Worm (Caenorhabditis elegans): ENCODE measurements around the gene ddi-1.
A peak's percentile ranks its signal among the peaks of the same experiment; 100 is the strongest.

ddi-1 gene

DNA sequence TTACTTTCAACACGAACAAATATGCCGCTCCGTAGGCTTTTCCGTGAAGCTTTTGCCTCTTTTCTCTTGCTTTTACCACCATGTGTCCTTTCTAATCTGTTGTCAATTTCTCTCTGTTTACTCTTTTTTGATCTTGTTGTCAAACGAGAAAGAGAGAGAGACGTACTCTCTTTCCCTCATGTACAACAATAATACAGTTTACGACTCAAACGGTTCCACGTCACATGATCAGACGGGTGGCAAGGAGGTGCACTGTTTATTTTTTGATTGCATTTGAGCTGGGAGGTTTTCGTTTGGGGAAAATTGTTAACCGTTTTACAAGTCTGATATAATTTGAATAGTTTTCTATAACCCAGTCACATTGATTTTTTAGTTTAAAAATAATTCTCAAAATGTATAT, 21.8 kb upstream of the ddi-1 start:
- TF ChIP-seq pha-4 (tag; optimal IDR thresholded peaks at IDR 0.05) (peak; percentile 86), F57A8.1 (GFP tag; optimal IDR thresholded peaks at IDR 0.05) (no peak), madf-8 (GFP tag; conservative IDR thresholded peaks at IDR 0.05) (no peak), rpc-1 (optimal IDR thresholded peaks at IDR 0.05) (no peak), rpc-1 (tag; optimal IDR thresholded peaks at IDR 0.05) (no peak)

DNA sequence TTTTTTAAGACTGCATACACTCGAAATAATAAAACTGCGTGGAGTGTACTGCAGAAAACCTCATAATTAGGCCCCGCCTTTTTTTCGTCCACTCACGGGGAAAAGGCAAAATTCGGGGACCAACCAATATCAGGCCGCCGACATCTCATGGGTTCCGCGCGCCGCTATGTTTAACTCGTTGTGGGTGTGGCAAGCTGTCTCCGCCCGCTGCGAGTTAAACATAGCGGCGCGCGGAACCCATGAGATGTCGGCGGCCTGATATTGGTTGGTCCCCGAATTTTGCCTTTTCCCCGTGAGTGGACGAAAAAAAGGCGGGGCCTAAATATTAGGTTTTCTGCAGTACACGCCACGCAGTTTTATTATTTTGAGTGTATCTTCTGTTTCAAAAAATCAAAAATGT, 21.4 kb upstream of the ddi-1 start:
- TF ChIP-seq snpc-3.4 (tag; optimal IDR thresholded peaks at IDR 0.05) = peak; percentile 2
- peak; percentile 81 for TF ChIP-seq snpc-1.1 (tag; optimal IDR thresholded peaks at IDR 0.05; ENCODE audit: insufficient read depth)
- peak; percentile 74 for TF ChIP-seq snpc-4 (GFP tag; optimal IDR thresholded peaks at IDR 0.05)
- peak; percentile 67 to 96 (median 90) for TF ChIP-seq snpc-4 (tag; optimal IDR thresholded peaks at IDR 0.05)

DNA sequence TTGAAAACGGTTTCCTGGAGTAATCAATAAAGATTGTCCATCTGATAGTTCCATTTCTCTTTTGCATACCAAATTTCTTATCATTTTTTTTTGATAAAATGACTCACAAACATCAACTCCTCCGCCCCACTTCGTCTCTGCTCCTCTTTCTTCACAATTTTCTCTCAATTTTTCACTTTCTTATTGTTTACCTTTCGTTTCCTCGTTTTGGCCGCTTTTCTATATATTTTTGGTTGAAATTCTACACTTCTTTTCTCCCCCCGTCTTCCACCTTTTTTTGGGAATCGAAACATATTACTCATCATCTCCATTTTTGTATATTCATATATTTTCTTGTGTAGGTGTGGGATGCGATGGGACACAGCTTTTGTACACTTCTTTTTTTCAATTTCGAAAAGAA, 19.9 kb upstream of the ddi-1 start:
- TF ChIP-seq madf-8 (GFP tag; conservative IDR thresholded peaks at IDR 0.05) (no peak), somi-1 (GFP tag; optimal IDR thresholded peaks at IDR 0.05) (no peak), nhr-80 (tag; optimal IDR thresholded peaks at IDR 0.05) (peak; percentile 65), F23B12.7 (tag; optimal IDR thresholded peaks at IDR 0.05; ENCODE audit: insufficient read depth) (no peak), madf-10 (tag; optimal IDR thresholded peaks at IDR 0.05) (no peak)

DNA sequence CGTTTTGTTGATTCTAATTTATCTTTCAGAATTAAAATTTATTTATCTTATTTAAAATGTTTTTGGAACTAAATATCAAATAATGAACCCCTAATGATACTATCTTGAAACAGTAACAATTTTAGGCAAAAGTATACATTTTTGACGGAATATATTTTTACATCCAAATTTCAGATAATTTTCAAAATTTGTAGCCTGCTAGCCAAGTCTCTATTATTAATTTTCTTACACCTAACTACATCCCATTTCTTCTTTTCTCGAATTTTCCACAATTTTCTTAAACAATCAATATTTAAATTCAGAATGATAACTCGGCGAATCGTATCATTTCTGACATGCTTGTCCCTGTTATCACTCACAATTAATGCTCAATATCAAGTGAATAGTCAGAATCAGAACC, 16.2 kb upstream of the ddi-1 start, which contains the start of gene pqn-89:
pqn-89 (plus strand) TSS at position 301 of the 400 bp plus-strand sequence.
- no peak for TF ChIP-seq lin-35 (GFP tag; optimal IDR thresholded peaks at IDR 0.05)
- no peak for TF ChIP-seq K12H6.12 (tag; optimal IDR thresholded peaks at IDR 0.05)
- no peak for TF ChIP-seq hmg-1.2 (GFP tag; IDR thresholded peaks at IDR 0.05)
- no peak for TF ChIP-seq rec-8 (tag; optimal IDR thresholded peaks at IDR 0.05)
- TF ChIP-seq D2030.7 (GFP tag; IDR thresholded peaks at IDR 0.05) = no peak
- TF ChIP-seq F33H1.4 (GFP tag; IDR thresholded peaks at IDR 0.05) = no peak
- TF ChIP-seq ceh-100 (GFP tag; IDR thresholded peaks at IDR 0.05) = no peak
- no peak for TF ChIP-seq tlf-1 (GFP tag; optimal IDR thresholded peaks at IDR 0.05)
- TF ChIP-seq ZK185.1 (tag; optimal IDR thresholded peaks at IDR 0.05; ENCODE audit: poor library complexity, severe bottlenecking) = no peak
- TF ChIP-seq ztf-22 (GFP tag; optimal IDR thresholded peaks at IDR 0.05) = no peak
- TF ChIP-seq lsy-27 (tag; optimal IDR thresholded peaks at IDR 0.05; ENCODE audit: borderline replicate concordance, insufficient read depth) = no peak
- TF ChIP-seq lin-26 (GFP tag; IDR thresholded peaks at IDR 0.05) = no peak
- no peak for TF ChIP-seq lir-1 (GFP tag; conservative IDR thresholded peaks at IDR 0.05)
- no peak for TF ChIP-seq madf-10 (tag; optimal IDR thresholded peaks at IDR 0.05)
- no peak for TF ChIP-seq ztf-6 (GFP tag; IDR thresholded peaks at IDR 0.05)

DNA sequence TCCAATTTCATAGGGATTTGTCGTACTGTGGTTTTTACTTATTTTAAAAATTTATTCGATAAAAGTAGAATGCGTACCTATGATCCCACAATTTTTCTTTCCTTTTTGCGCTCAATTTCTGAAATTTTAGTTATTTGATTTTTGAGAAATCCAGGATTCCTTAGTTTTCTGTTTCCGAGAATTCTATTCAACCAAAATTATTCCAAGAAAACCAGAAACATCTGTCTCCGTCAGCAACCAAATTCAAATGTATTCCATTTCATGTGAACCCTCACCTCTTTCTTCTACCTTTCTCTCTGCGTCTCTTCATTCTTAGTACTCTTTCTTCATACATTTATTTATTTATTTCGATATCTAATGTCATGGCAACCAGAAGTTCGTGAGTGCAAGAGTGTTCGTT, 10.9 kb upstream of the ddi-1 start:
- no peak for TF ChIP-seq snpc-4 (GFP tag; optimal IDR thresholded peaks at IDR 0.05)
- TF ChIP-seq snpc-4 (tag; optimal IDR thresholded peaks at IDR 0.05) = no peak
- TF ChIP-seq athp-1 (tag; optimal IDR thresholded peaks at IDR 0.05) = no peak
- TF ChIP-seq tlf-1 (GFP tag; optimal IDR thresholded peaks at IDR 0.05) = no peak
- no peak for TF ChIP-seq ztf-25 (GFP tag; IDR thresholded peaks at IDR 0.05)
- TF ChIP-seq xnd-1 (tag; optimal IDR thresholded peaks at IDR 0.05) = no peak
- no peak for TF ChIP-seq Y67H2A.10 (GFP tag; conservative IDR thresholded peaks at IDR 0.05)
- TF ChIP-seq sea-2 (GFP tag; IDR thresholded peaks at IDR 0.05) = no peak
- no peak for TF ChIP-seq dpl-1 (GFP tag; optimal IDR thresholded peaks at IDR 0.05)
- TF ChIP-seq nfya-1 (tag; optimal IDR thresholded peaks at IDR 0.05; ENCODE audit: borderline replicate concordance, insufficient read depth) = no peak
